Fruit fly (Drosophila melanogaster): Measurements from ENCODE around the gene ppk22.
A peak's percentile ranks its signal among the peaks of the same experiment; 100 is the strongest.

ppk22 gene

DNA sequence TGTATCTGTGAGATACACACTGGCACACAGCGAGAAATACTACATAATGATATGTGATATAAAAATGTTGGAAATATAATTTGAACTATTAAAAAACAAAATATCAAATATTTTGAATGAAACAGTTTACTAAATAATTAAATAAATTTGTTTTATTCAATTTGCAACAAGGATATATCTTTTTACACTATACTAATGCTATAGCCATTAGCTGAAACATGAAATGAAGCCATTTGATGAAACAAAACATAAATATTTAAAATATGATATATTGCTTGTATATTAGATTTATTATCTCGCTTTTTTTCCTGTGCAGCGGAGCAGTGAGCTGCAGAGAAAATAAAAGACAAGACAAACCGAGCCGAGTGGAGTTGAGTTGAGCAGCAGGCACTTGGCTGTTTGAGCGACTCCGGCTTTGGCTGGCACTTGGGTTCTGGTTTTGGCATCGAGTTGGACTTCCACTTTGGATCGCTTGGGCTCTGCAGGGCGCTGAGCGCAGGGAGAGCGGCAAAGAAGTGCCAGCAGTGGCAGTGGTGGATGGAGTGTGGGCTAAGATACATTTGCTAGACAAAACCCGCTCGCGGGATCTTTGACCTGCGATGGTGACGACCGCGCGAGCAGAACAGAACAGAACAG, 33.8 kb upstream of the ppk22 start (continued):
- no peak for TF ChIP-seq CG13123 (GFP tag; optimal IDR thresholded peaks at IDR 0.05)
- TF ChIP-seq CG11247 (GFP tag; IDR thresholded peaks at IDR 0.05) = 0 out of 2 replicates have a peak, but pooled peaks have one; percentile 14
- TF ChIP-seq Hmr (GFP tag; optimal IDR thresholded peaks at IDR 0.05) = peak; percentile 66
- peak; percentile 67 for TF ChIP-seq CG18619 (GFP tag; optimal IDR thresholded peaks at IDR 0.05)
- TF ChIP-seq Lim3 (GFP tag; IDR thresholded peaks at IDR 0.05) = no peak
- TF ChIP-seq CG17568 (GFP tag; optimal IDR thresholded peaks at IDR 0.05) = no peak
- TF ChIP-seq jigr1 (GFP tag; IDR thresholded peaks at IDR 0.05) = 0 out of 3 replicates have a peak, but pooled peaks have one; percentile 58
- peak; percentile 57; the same call in 1 of the 2 replicates for TF ChIP-seq Nf-YA (GFP tag; IDR thresholded peaks at IDR 0.05)
- TF ChIP-seq Sox100B (GFP tag; optimal IDR thresholded peaks at IDR 0.05) = peak; percentile 93
- TF ChIP-seq vvl (GFP tag; IDR thresholded peaks at IDR 0.05) = peak; percentile 83
- peak; percentile 60; the same call in 1 of the 2 replicates for TF ChIP-seq ap (GFP tag; IDR thresholded peaks at IDR 0.05)
- peak; percentile 62; the same call in 1 of the 2 replicates for TF ChIP-seq Atf6 (GFP tag; IDR thresholded peaks at IDR 0.05)
- TF ChIP-seq dmrt11E (tag; optimal IDR thresholded peaks at IDR 0.05) = peak; percentile 90
- 0 out of 2 replicates have a peak, but pooled peaks have one; percentile 45 for TF ChIP-seq seq (GFP tag; IDR thresholded peaks at IDR 0.05)
- no peak for TF ChIP-seq HLHmδ (GFP tag; optimal IDR thresholded peaks at IDR 0.05)
- peak; percentile 47; the same call in 1 of the 2 replicates for TF ChIP-seq wor (GFP tag; IDR thresholded peaks at IDR 0.05)
- TF ChIP-seq CG9932 (GFP tag; IDR thresholded peaks at IDR 0.05) = peak; percentile 49; the same call in 1 of the 2 replicates
- no peak for TF ChIP-seq gt (GFP tag; IDR thresholded peaks at IDR 0.05)
- TF ChIP-seq CG12219 (GFP tag; optimal IDR thresholded peaks at IDR 0.05) = peak; percentile 8
- TF ChIP-seq z (GFP tag; IDR thresholded peaks at IDR 0.05) = peak; percentile 93
- no peak for TF ChIP-seq Mes4 (GFP tag; optimal IDR thresholded peaks at IDR 0.05)
- TF ChIP-seq bsh (GFP tag; optimal IDR thresholded peaks at IDR 0.05) = peak; percentile 18 to 80
- TF ChIP-seq D19B (GFP tag; optimal IDR thresholded peaks at IDR 0.05) = peak; percentile 30
- TF ChIP-seq Dek (tag; optimal IDR thresholded peaks at IDR 0.05) = no peak
- peak; percentile 45 for TF ChIP-seq CG2875 (GFP tag; optimal IDR thresholded peaks at IDR 0.05)
- no peak for TF ChIP-seq mld (GFP tag; IDR thresholded peaks at IDR 0.05; ENCODE audit: partially characterized antibody)
- TF ChIP-seq CG1792 (GFP tag; optimal IDR thresholded peaks at IDR 0.05) = no peak
- no peak for TF ChIP-seq YL-1 (GFP tag; optimal IDR thresholded peaks at IDR 0.05)
- peak in 1 of 2 experiments; percentile 58 for TF ChIP-seq dpn (GFP tag; optimal IDR thresholded peaks at IDR 0.05)
- no peak for TF ChIP-seq CG16863 (GFP tag; optimal IDR thresholded peaks at IDR 0.05)
- peak; percentile 47 for TF ChIP-seq CG2202 (tag; optimal IDR thresholded peaks at IDR 0.05)
- TF ChIP-seq CG6272 (GFP tag; IDR thresholded peaks at IDR 0.05) = no peak
- TF ChIP-seq CG7928 (GFP tag; optimal IDR thresholded peaks at IDR 0.05) = peak; percentile 14
- peak; percentile 65 for TF ChIP-seq ara (GFP tag; IDR thresholded peaks at IDR 0.05)
- peak; percentile 61 for TF ChIP-seq Ada2b (GFP tag; IDR thresholded peaks at IDR 0.05)
- TF ChIP-seq sima (GFP tag; optimal IDR thresholded peaks at IDR 0.05) = no peak
- TF ChIP-seq Ets97D (GFP tag; optimal IDR thresholded peaks at IDR 0.05) = no peak
- no peak for TF ChIP-seq lov (optimal IDR thresholded peaks at IDR 0.05)
- no peak for TF ChIP-seq lov (GFP tag; IDR thresholded peaks at IDR 0.05)
- peak; percentile 84 for TF ChIP-seq CG15601 (tag; optimal IDR thresholded peaks at IDR 0.05)
- no peak for TF ChIP-seq CG13287 (GFP tag; IDR thresholded peaks at IDR 0.05; ENCODE audit: partially characterized antibody)
- TF ChIP-seq CG8089 (GFP tag; optimal IDR thresholded peaks at IDR 0.05) = no peak
- no peak for TF ChIP-seq CG10462 (GFP tag; optimal IDR thresholded peaks at IDR 0.05)
- no peak for TF ChIP-seq gfzf (GFP tag; optimal IDR thresholded peaks at IDR 0.05)
- TF ChIP-seq repo (GFP tag; optimal IDR thresholded peaks at IDR 0.05) = no peak
- no peak for TF ChIP-seq aop (GFP tag; IDR thresholded peaks at IDR 0.05)
- TF ChIP-seq Ssrp (tag; optimal IDR thresholded peaks at IDR 0.05) = peak; percentile 78
- TF ChIP-seq BtbVII (GFP tag; optimal IDR thresholded peaks at IDR 0.05) = peak; percentile 70
- TF ChIP-seq Atf-2 (GFP tag; optimal IDR thresholded peaks at IDR 0.05) = no peak
- TF ChIP-seq CG12391 (tag; optimal IDR thresholded peaks at IDR 0.05) = peak; percentile 87
